Fruit fly (Drosophila melanogaster): ENCODE measurements around the gene CG3618.

CG3618 gene

dm6 chr3L:20789299-20789698 is 26.6 kb downstream of the CG3618 start (continued):
- TF ChIP-seq HLH4C (GFP tag; IDR thresholded peaks at IDR 0.05; ENCODE audit: partially characterized antibody) (0 out of 3 replicates have a peak, but pooled peaks have one; percentile 30), CG34376 (GFP tag; optimal IDR thresholded peaks at IDR 0.05) (no peak), ci (GFP tag; IDR thresholded peaks at IDR 0.05) (0 out of 3 replicates have a peak, but pooled peaks have one; percentile 24), CG11696 (GFP tag; IDR thresholded peaks at IDR 0.05) (0 out of 2 replicates have a peak, but pooled peaks have one; percentile 23)

DNA sequence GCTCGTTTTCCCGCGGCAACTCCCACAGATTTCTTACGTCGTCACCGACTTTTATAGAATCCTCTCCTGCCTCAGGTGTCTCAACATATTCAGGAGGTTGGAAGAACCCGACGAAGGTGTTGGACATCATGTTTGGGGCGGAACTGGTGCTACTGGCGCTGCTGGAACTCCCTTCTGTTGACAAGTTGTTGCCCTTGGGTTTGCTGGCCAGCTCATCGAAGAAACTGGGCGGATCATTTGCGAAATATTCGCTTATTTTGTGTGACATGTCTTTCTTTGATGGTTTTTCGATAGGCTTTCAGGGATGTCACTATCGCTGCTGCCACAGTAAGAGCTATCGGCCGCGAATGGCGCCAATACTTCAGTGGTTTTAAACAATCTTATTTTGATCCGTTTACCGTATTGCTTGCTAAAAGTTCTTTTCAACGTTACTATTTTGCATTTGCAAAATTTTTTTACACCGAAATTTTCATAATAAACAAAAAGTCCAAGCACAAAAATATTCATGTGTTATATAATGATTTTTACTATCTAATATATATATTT is 28.0 kb downstream of the CG3618 start, which contains the start of gene CG11396:
CG11396 (minus strand) TSS at position 303 of the 546 bp plus-strand sequence.
- TF ChIP-seq CG5180 (GFP tag; optimal IDR thresholded peaks at IDR 0.05) (no peak), HmgD (GFP tag; optimal IDR thresholded peaks at IDR 0.05) (no peak), CG31388 (GFP tag; optimal IDR thresholded peaks at IDR 0.05) (no peak), pum (GFP tag; optimal IDR thresholded peaks at IDR 0.05) (no peak), CG7987 (GFP tag; optimal IDR thresholded peaks at IDR 0.05) (no peak), tna (GFP tag; IDR thresholded peaks at IDR 0.05; ENCODE audit: partially characterized antibody) (peak; percentile 92), Sin3A (optimal IDR thresholded peaks at IDR 0.05) (peak; percentile 43), Chrac-16 (GFP tag; optimal IDR thresholded peaks at IDR 0.05) (no peak), CG13287 (GFP tag; IDR thresholded peaks at IDR 0.05; ENCODE audit: partially characterized antibody) (peak; percentile 97), CG6791 (GFP tag; IDR thresholded peaks at IDR 0.05; ENCODE audit: partially characterized antibody) (peak; percentile 96), BEAF-32 (GFP tag; optimal IDR thresholded peaks at IDR 0.05) (peak; percentile 90), NfI (GFP tag; optimal IDR thresholded peaks at IDR 0.05) (no peak), Ravus (GFP tag; IDR thresholded peaks at IDR 0.05) (no peak), hbn (GFP tag; IDR thresholded peaks at IDR 0.05; ENCODE audit: partially characterized antibody) (peak; percentile 96), Sry-δ (GFP tag; optimal IDR thresholded peaks at IDR 0.05) (peak; percentile 94), CG1529 (GFP tag; optimal IDR thresholded peaks at IDR 0.05) (no peak), YL-1 (GFP tag; optimal IDR thresholded peaks at IDR 0.05) (peak; percentile 10), caup (GFP tag; optimal IDR thresholded peaks at IDR 0.05; ENCODE audit: severe bottlenecking) (no peak), Dll (GFP tag; IDR thresholded peaks at IDR 0.05; ENCODE audit: partially characterized antibody) (peak; percentile 94), HmgZ (tag; optimal IDR thresholded peaks at IDR 0.05) (peak; percentile 4), CG12219 (GFP tag; optimal IDR thresholded peaks at IDR 0.05) (no peak), Ets97D (GFP tag; optimal IDR thresholded peaks at IDR 0.05) (peak; percentile 20), Atf6 (GFP tag; IDR thresholded peaks at IDR 0.05) (no peak), vfl (GFP tag; optimal IDR thresholded peaks at IDR 0.05) (no peak), CG9215 (GFP tag; IDR thresholded peaks at IDR 0.05) (no peak), chif (GFP tag; optimal IDR thresholded peaks at IDR 0.05) (no peak), chn (GFP tag; optimal IDR thresholded peaks at IDR 0.05) (no peak), Scr (GFP tag; IDR thresholded peaks at IDR 0.05; ENCODE audit: partially characterized antibody) (peak; percentile 95), Doc3 (GFP tag; IDR thresholded peaks at IDR 0.05; ENCODE audit: partially characterized antibody) (peak; percentile 90), CG9797 (GFP tag; optimal IDR thresholded peaks at IDR 0.05) (peak; percentile 5), unc-4 (GFP tag; IDR thresholded peaks at IDR 0.05; ENCODE audit: partially characterized antibody) (peak; percentile 96), chinmo (GFP tag; IDR thresholded peaks at IDR 0.05; ENCODE audit: partially characterized antibody) (peak; percentile 97), Dref (GFP tag; IDR thresholded peaks at IDR 0.05) (peak; percentile 80), org-1 (GFP tag; optimal IDR thresholded peaks at IDR 0.05) (no peak), CG6813 (GFP tag; optimal IDR thresholded peaks at IDR 0.05) (no peak), amos (GFP tag; IDR thresholded peaks at IDR 0.05; ENCODE audit: partially characterized antibody) (peak; percentile 97), chm (GFP tag; IDR thresholded peaks at IDR 0.05) (no peak), CG10431 (GFP tag; optimal IDR thresholded peaks at IDR 0.05) (no peak), nau (GFP tag; optimal IDR thresholded peaks at IDR 0.05) (no peak), CG17328 (GFP tag; IDR thresholded peaks at IDR 0.05) (no peak), Sry-β (GFP tag; optimal IDR thresholded peaks at IDR 0.05) (no peak), ATbp (GFP tag; optimal IDR thresholded peaks at IDR 0.05) (no peak), usp (GFP tag; optimal IDR thresholded peaks at IDR 0.05) (no peak), CG9876 (GFP tag; optimal IDR thresholded peaks at IDR 0.05) (no peak)

Measured in whole organism, embryonic.